Worm (Caenorhabditis elegans) whole organism, L4 larva: ENCODE data around the gene mam-2.

Experiments used
- aly-2 ChIP-seq: sonication (generic microtip); optimal IDR thresholded peaks from 2 replicates; lab custom pipeline; 2018; ENCODE audit warnings: missing biosample characterization, missing genetic modification characterization
- dmd-9 ChIP-seq: fragments of 200-800 bp; sonication (Bioruptor generic); IDR thresholded peaks from 2 replicates; pipeline ENCODE4 v1.3.6; 2022; ENCODE audit warnings: missing genetic modification reagents, missing genetic modification characterization, missing compliant biosample characterization
- lin-15B ChIP-seq: fragments of 150-350 bp; sonication (generic microtip); optimal IDR thresholded peaks from 3 replicates; lab custom pipeline; 2014; ENCODE audit warnings: missing biosample characterization, missing genetic modification characterization
- spr-1 ChIP-seq: sonication (generic microtip); optimal IDR thresholded peaks from 2 replicates; lab custom pipeline; 2016; ENCODE audit warnings: mild to moderate bottlenecking, missing genetic modification characterization, missing compliant biosample characterization
- unc-130 ChIP-seq: sonication (generic microtip); optimal IDR thresholded peaks from 2 replicates; lab custom pipeline; 2016; ENCODE audit warnings: missing genetic modification reagents, missing genetic modification characterization, missing compliant biosample characterization
- unc-62 ChIP-seq, 3 experiments: fragments of 150-350 bp in 1 of 3; sonication (generic microtip); optimal IDR thresholded peaks in 2 of 3; peaks in 1 of 3; 1 replicate in 1 of 3; 2 replicates in 2 of 3; lab custom pipeline; 2014 to 2017; ENCODE audit warnings: missing biosample characterization in 3 of 3, missing genetic modification characterization in 3 of 3, missing genetic modification reagents in 3 of 3, missing genotype in 1 of 3
- zag-1 ChIP-seq: fragments of 150-350 bp; optimal IDR thresholded peaks from 2 replicates; lab custom pipeline; 2014; ENCODE audit warnings: missing biosample characterization, missing genetic modification characterization
- ztf-11 ChIP-seq: fragments of 150-350 bp; optimal IDR thresholded peaks from 2 replicates; lab custom pipeline; 2014; ENCODE audit warnings: missing biosample characterization, missing genetic modification characterization

- no peak for TF ChIP-seq aly-2
- no peak for TF ChIP-seq dmd-9
- no peak for TF ChIP-seq unc-62 (GFP tag; optimal IDR thresholded peaks at IDR 0.05 in 1 of 2; lab: Kevin White, UChicago)
- TF ChIP-seq unc-62 (tag; optimal IDR thresholded peaks at IDR 0.05; lab: Kevin White, UChicago) = no peak
- TF ChIP-seq ztf-11 = no peak
- no peak for TF ChIP-seq spr-1 (tag; lab: Kevin White, UChicago)
- TF ChIP-seq zag-1 (tag; lab: Kevin White, UChicago) = no peak
- TF ChIP-seq lin-15B = no peak
- no peak for TF ChIP-seq unc-130 (GFP tag; lab: Kevin White, UChicago)
These were observed at the start of gene mam-2 for ce11 chrIV:9982895-9983294.
